Worm (Caenorhabditis elegans): Measurements from ENCODE around the gene C27A2.7.

Gene C27A2.7

ce11 chrII:5032669-5033068 lies 38.5 kb downstream of the C27A2.7 start:
- TF ChIP-seq hmg-4 (GFP tag; optimal IDR thresholded peaks at IDR 0.05) (peak; percentile 98), hnd-1 (tag; optimal IDR thresholded peaks at IDR 0.05) (peak; percentile 79), scrt-1 (GFP tag; IDR thresholded peaks at IDR 0.05) (peak; percentile 95), ets-7 (tag; optimal IDR thresholded peaks at IDR 0.05) (peak; percentile 91), aly-1 (tag; optimal IDR thresholded peaks at IDR 0.05) (peak; percentile 96), ceh-13 (GFP tag; optimal IDR thresholded peaks at IDR 0.05) (peak; percentile 77), ama-1 (optimal IDR thresholded peaks at IDR 0.05) (peak; percentile 74), hmbx-1 (tag; optimal IDR thresholded peaks at IDR 0.05) (peak; percentile 83), F13C5.2 (tag; optimal IDR thresholded peaks at IDR 0.05) (peak; percentile 97), flt-1 (GFP tag; IDR thresholded peaks at IDR 0.05) (peak; percentile 91), B0310.2 (tag; optimal IDR thresholded peaks at IDR 0.05) (peak; percentile 94), pes-1 (GFP tag; IDR thresholded peaks at IDR 0.05) (peak; percentile 96), ceh-36 (tag; optimal IDR thresholded peaks at IDR 0.05) (peak; percentile 92), sea-1 (GFP tag; conservative IDR thresholded peaks at IDR 0.05) (peak; percentile 92), tbx-11 (GFP tag; IDR thresholded peaks at IDR 0.05) (peak; percentile 94), tra-4 (tag; optimal IDR thresholded peaks at IDR 0.05) (peak; percentile 81), tbx-37 (GFP tag; conservative IDR thresholded peaks at IDR 0.05) (peak; percentile 94)

ce11 chrII:5031612-5032011 lies 39.6 kb downstream of the C27A2.7 start, which contains the start of gene wdr-83:
Gene wdr-83 (minus strand): TSS chrII:5031712.
- no peak for TF ChIP-seq ama-1 (optimal IDR thresholded peaks at IDR 0.05)
- no peak for TF ChIP-seq ceh-13 (GFP tag; optimal IDR thresholded peaks at IDR 0.05)
- TF ChIP-seq ceh-36 (tag; optimal IDR thresholded peaks at IDR 0.05) = no peak
- TF ChIP-seq hmg-4 (GFP tag; optimal IDR thresholded peaks at IDR 0.05) = no peak
- no peak for TF ChIP-seq tbx-37 (GFP tag; conservative IDR thresholded peaks at IDR 0.05)
- TF ChIP-seq ets-7 (tag; optimal IDR thresholded peaks at IDR 0.05) = no peak
- no peak for TF ChIP-seq B0310.2 (tag; optimal IDR thresholded peaks at IDR 0.05)
- TF ChIP-seq F13C5.2 (tag; optimal IDR thresholded peaks at IDR 0.05) = no peak
- TF ChIP-seq tra-4 (tag; optimal IDR thresholded peaks at IDR 0.05) = no peak
- no peak for TF ChIP-seq aly-1 (tag; optimal IDR thresholded peaks at IDR 0.05)
- no peak for TF ChIP-seq pes-1 (GFP tag; IDR thresholded peaks at IDR 0.05)
- no peak for TF ChIP-seq hnd-1 (tag; optimal IDR thresholded peaks at IDR 0.05)

- no peak for TF ChIP-seq hnd-1 (tag; optimal IDR thresholded peaks at IDR 0.05)
Observed at ce11 chrII:5027952-5028351, 43.2 kb downstream of the C27A2.7 start.

ce11 chrII:5022381-5022855 lies 48.7 kb downstream of the C27A2.7 start, which contains the start of the genes nsy-1 and F59A6.13:
Gene nsy-1 (plus strand): TSS chrII:5022757.
Gene F59A6.13 (plus strand): TSS chrII:5022805.
- TF ChIP-seq pes-1 (GFP tag; IDR thresholded peaks at IDR 0.05) = no peak
- TF ChIP-seq F13C5.2 (tag; optimal IDR thresholded peaks at IDR 0.05) = no peak
- no peak for TF ChIP-seq aly-1 (tag; optimal IDR thresholded peaks at IDR 0.05)
- TF ChIP-seq ceh-13 (GFP tag; optimal IDR thresholded peaks at IDR 0.05) = no peak
- no peak for TF ChIP-seq tbx-37 (GFP tag; conservative IDR thresholded peaks at IDR 0.05)
- TF ChIP-seq ceh-36 (tag; optimal IDR thresholded peaks at IDR 0.05) = no peak
- no peak for TF ChIP-seq ets-7 (tag; optimal IDR thresholded peaks at IDR 0.05)
- no peak for TF ChIP-seq tra-4 (tag; optimal IDR thresholded peaks at IDR 0.05)
- no peak for TF ChIP-seq tbx-11 (GFP tag; IDR thresholded peaks at IDR 0.05)

ce11 chrII:5021518-5021917 lies 49.6 kb downstream of the C27A2.7 start:
- TF ChIP-seq B0310.2 (tag; optimal IDR thresholded peaks at IDR 0.05) (no peak), ama-1 (optimal IDR thresholded peaks at IDR 0.05) (no peak), aly-1 (tag; optimal IDR thresholded peaks at IDR 0.05) (no peak), hmg-4 (GFP tag; optimal IDR thresholded peaks at IDR 0.05) (no peak), F13C5.2 (tag; optimal IDR thresholded peaks at IDR 0.05) (no peak), flt-1 (GFP tag; IDR thresholded peaks at IDR 0.05) (no peak), tbx-11 (GFP tag; IDR thresholded peaks at IDR 0.05) (no peak), ceh-36 (tag; optimal IDR thresholded peaks at IDR 0.05) (no peak), ceh-13 (GFP tag; optimal IDR thresholded peaks at IDR 0.05) (no peak), hnd-1 (tag; optimal IDR thresholded peaks at IDR 0.05) (no peak), sea-1 (GFP tag; conservative IDR thresholded peaks at IDR 0.05) (no peak), ets-7 (tag; optimal IDR thresholded peaks at IDR 0.05) (no peak)

- TF ChIP-seq hnd-1 (tag; optimal IDR thresholded peaks at IDR 0.05) = no peak
- no peak for TF ChIP-seq pes-1 (GFP tag; IDR thresholded peaks at IDR 0.05)
- no peak for TF ChIP-seq tra-4 (tag; optimal IDR thresholded peaks at IDR 0.05)
Observed at ce11 chrII:5020513-5021081, 50.6 kb downstream of the C27A2.7 start.
